Worm (Caenorhabditis elegans): ENCODE data around the gene pals-40.

DNA sequence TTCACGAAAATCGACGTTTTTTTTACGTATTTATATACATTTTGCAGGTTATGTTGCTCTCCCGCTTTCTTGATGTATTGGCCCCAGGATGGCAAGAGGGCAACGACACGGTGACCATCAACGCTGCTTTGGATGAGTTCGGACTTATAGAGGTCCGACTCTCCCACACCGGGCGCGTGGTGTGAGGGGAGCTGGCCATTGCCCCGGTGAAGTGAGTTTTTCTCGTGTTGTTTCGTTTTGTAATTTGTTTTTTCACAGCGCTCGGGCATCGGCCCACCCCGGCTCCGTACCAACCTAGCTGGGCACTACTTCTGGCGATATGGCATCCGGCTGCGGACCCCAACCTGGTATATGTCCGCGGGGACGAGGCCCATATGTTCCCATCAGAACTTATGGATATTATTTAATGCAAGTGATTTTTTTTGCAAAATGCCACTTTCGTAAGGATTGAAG lies 3.4 kb downstream of the pals-40 start, which contains the start of gene Y82E9BR.20:
- TF ChIP-seq unc-62 (GFP tag; optimal IDR thresholded peaks at IDR 0.05) (no peak), ceh-16 (tag; optimal IDR thresholded peaks at IDR 0.05) (no peak), mdl-1 (tag; optimal IDR thresholded peaks at IDR 0.05) (no peak), pqm-1 (tag; optimal IDR thresholded peaks at IDR 0.05) (no peak), skn-1 (tag; optimal IDR thresholded peaks at IDR 0.05) (no peak), nhr-28 (tag; optimal IDR thresholded peaks at IDR 0.05) (no peak), ama-1 (optimal IDR thresholded peaks at IDR 0.05) (no peak), sea-2 (GFP tag; optimal IDR thresholded peaks at IDR 0.05) (no peak), zag-1 (tag; optimal IDR thresholded peaks at IDR 0.05) (no peak)
